Fruit fly (Drosophila melanogaster) whole organism, prepupa: ENCODE data around the gene CG4238.

Experiments used
- Blimp-1 ChIP-seq: fragments of 200-800 bp; sonication (Bioruptor generic); optimal IDR thresholded peaks from 3 replicates; lab custom pipeline; 2017; ENCODE audit warnings: missing biosample characterization, missing genetic modification characterization, mild to moderate bottlenecking, moderate library complexity, missing genetic modification reagents
- CG10631 ChIP-seq: fragments of 200-800 bp; sonication (Bioruptor generic); optimal IDR thresholded peaks from 2 replicates; lab custom pipeline; 2016; ENCODE audit warnings: missing biosample characterization, missing genetic modification characterization
- CG11762 ChIP-seq: fragments of 200-800 bp; sonication (Bioruptor generic); optimal IDR thresholded peaks from 3 replicates; lab custom pipeline; 2016; ENCODE audit warnings: missing biosample characterization, missing genetic modification characterization; ENCODE audit not compliant: insufficient read depth
- CG11902 ChIP-seq: fragments of 200-800 bp; sonication (Bioruptor generic); optimal IDR thresholded peaks from 3 replicates; lab custom pipeline; 2016; ENCODE audit warnings: missing biosample characterization, missing genetic modification characterization
- CG1621 ChIP-seq: fragments of 200-800 bp; sonication (Bioruptor generic); optimal IDR thresholded peaks from 3 replicates; lab custom pipeline; 2018; ENCODE audit warnings: missing biosample characterization, mild to moderate bottlenecking, missing genetic modification characterization
- CG16779 ChIP-seq: fragments of 200-800 bp; sonication (Bioruptor generic); optimal IDR thresholded peaks from 3 replicates; lab custom pipeline; 2017; ENCODE audit warnings: missing biosample characterization, mild to moderate bottlenecking, missing genetic modification characterization
- CG32006 ChIP-seq: fragments of 200-800 bp; sonication (Bioruptor generic); optimal IDR thresholded peaks from 3 replicates; lab custom pipeline; 2017; ENCODE audit warnings: missing biosample characterization, mild to moderate bottlenecking, missing genetic modification characterization
- CG6163 ChIP-seq: fragments of 200-800 bp; sonication (Bioruptor generic); IDR thresholded peaks from 3 replicates; pipeline ENCODE4 v1.3.6; 2022; ENCODE audit warnings: missing biosample characterization, missing genetic modification characterization
- CG6792 ChIP-seq: fragments of 200-800 bp; sonication (Bioruptor generic); optimal IDR thresholded peaks from 3 replicates; lab custom pipeline; 2016; ENCODE audit warnings: missing biosample characterization, missing genetic modification characterization
- CG6808 ChIP-seq: fragments of 200-800 bp; sonication (Bioruptor generic); optimal IDR thresholded peaks from 3 replicates; lab custom pipeline; 2017; ENCODE audit warnings: missing biosample characterization, missing genetic modification characterization, mild to moderate bottlenecking, moderate library complexity, missing genetic modification reagents
- CG6854 ChIP-seq: fragments of 200-800 bp; sonication (Bioruptor generic); optimal IDR thresholded peaks from 2 replicates; lab custom pipeline; 2017; ENCODE audit warnings: missing biosample characterization, mild to moderate bottlenecking, missing genetic modification characterization
- CG8632 ChIP-seq: fragments of 200-800 bp; sonication (Bioruptor generic); optimal IDR thresholded peaks from 3 replicates; lab custom pipeline; 2016; ENCODE audit warnings: missing biosample characterization, missing genetic modification characterization
- Eip75B ChIP-seq: fragments of 200-800 bp; sonication (Bioruptor generic); optimal IDR thresholded peaks from 3 replicates; lab custom pipeline; 2016; ENCODE audit warnings: missing biosample characterization, missing genetic modification characterization
- Eip78C ChIP-seq: fragments of 200-800 bp; sonication (Bioruptor generic); peaks from one replicate; lab custom pipeline; 2016; ENCODE audit warnings: missing biosample characterization, missing genetic modification characterization
- Eip93F ChIP-seq: fragments of 200-800 bp; sonication (Bioruptor generic); optimal IDR thresholded peaks from 2 replicates; lab custom pipeline; 2016; ENCODE audit warnings: missing biosample characterization, mild to moderate bottlenecking, missing genetic modification characterization
- Ets21C ChIP-seq: fragments of 200-800 bp; sonication (Bioruptor generic); optimal IDR thresholded peaks from 3 replicates; lab custom pipeline; 2016; ENCODE audit warnings: missing biosample characterization, missing genetic modification characterization
- Ets96B ChIP-seq: fragments of 200-800 bp; optimal IDR thresholded peaks from 2 replicates; lab custom pipeline; 2019; ENCODE audit warnings: missing biosample characterization, mild to moderate bottlenecking, missing genetic modification characterization, moderate library complexity
- Lpt ChIP-seq: fragments of 200-800 bp; sonication (Bioruptor generic); optimal IDR thresholded peaks from 3 replicates; lab custom pipeline; 2016; ENCODE audit warnings: missing biosample characterization, missing genetic modification characterization
- Smox ChIP-seq: fragments of 200-800 bp; sonication (Bioruptor generic); optimal IDR thresholded peaks from 3 replicates; lab custom pipeline; 2016; ENCODE audit warnings: missing biosample characterization, missing genetic modification characterization
- achi ChIP-seq: fragments of 200-800 bp; sonication (Bioruptor generic); optimal IDR thresholded peaks from 3 replicates; lab custom pipeline; 2016; ENCODE audit warnings: missing biosample characterization, missing genetic modification characterization
- acj6 ChIP-seq: fragments of 200-800 bp; sonication (Bioruptor generic); optimal IDR thresholded peaks from 3 replicates; lab custom pipeline; 2016; ENCODE audit warnings: missing biosample characterization, missing genetic modification characterization
- dac ChIP-seq: fragments of 200-800 bp; sonication (Bioruptor generic); optimal IDR thresholded peaks from 2 replicates; lab custom pipeline; 2017; ENCODE audit warnings: missing biosample characterization, mild to moderate bottlenecking, missing genetic modification characterization
- dsx ChIP-seq: fragments of 200-800 bp; optimal IDR thresholded peaks from 3 replicates; lab custom pipeline; 2019; ENCODE audit warnings: missing biosample characterization, mild to moderate bottlenecking, missing genetic modification characterization, moderate library complexity; ENCODE audit not compliant: poor library complexity, severe bottlenecking
- fd59A ChIP-seq: fragments of 200-800 bp; sonication (Bioruptor generic); optimal IDR thresholded peaks from 2 replicates; lab custom pipeline; 2017; ENCODE audit warnings: missing biosample characterization, mild to moderate bottlenecking, missing genetic modification characterization, missing genetic modification reagents
- fkh ChIP-seq: fragments of 200-800 bp; sonication (Bioruptor generic); optimal IDR thresholded peaks from 3 replicates; lab custom pipeline; 2017; ENCODE audit warnings: missing biosample characterization, mild to moderate bottlenecking, missing genetic modification characterization, moderate library complexity
- net ChIP-seq: fragments of 200-800 bp; sonication (Bioruptor generic); optimal IDR thresholded peaks from 3 replicates; lab custom pipeline; 2016; ENCODE audit warnings: missing biosample characterization, missing genetic modification characterization
- pdm3 ChIP-seq: fragments of 200-800 bp; sonication (Bioruptor generic); optimal IDR thresholded peaks from 3 replicates; lab custom pipeline; 2016; ENCODE audit warnings: missing biosample characterization, missing genetic modification characterization
- ss ChIP-seq, 2 experiments: fragments of 200-800 bp; sonication (Bioruptor generic); optimal IDR thresholded peaks; 2 replicates in 1 of 2; 3 replicates in 1 of 2; lab custom pipeline; 2017 to 2018; ENCODE audit warnings: mild to moderate bottlenecking in 2 of 2, missing biosample characterization in 2 of 2, missing genetic modification characterization in 2 of 2, moderate library complexity in 1 of 2
- svp ChIP-seq: fragments of 200-800 bp; sonication (Bioruptor generic); peaks from one replicate; lab custom pipeline; 2016; ENCODE audit warnings: missing biosample characterization, missing genetic modification characterization
- topi ChIP-seq: fragments of 200-800 bp; sonication (Bioruptor generic); optimal IDR thresholded peaks from 3 replicates; lab custom pipeline; 2016; ENCODE audit warnings: missing biosample characterization, missing genetic modification characterization
- vri ChIP-seq: fragments of 200-800 bp; sonication (Bioruptor generic); optimal IDR thresholded peaks from 3 replicates; lab custom pipeline; 2016; ENCODE audit warnings: missing biosample characterization, mild to moderate bottlenecking, missing genetic modification characterization

Gene CG4238

dm6 chr2L:2015204-2015603, 5.5 kb downstream of the CG4238 start:
- TF ChIP-seq Ets96B (tag; lab: Kevin White, UChicago) (no peak), CG6792 (GFP tag; lab: Kevin White, UChicago) (no peak), CG8632 (no peak), Eip78C (GFP tag; lab: Kevin White, UChicago) (peak; percentile 51), Ets21C (no peak), CG6854 (GFP tag; lab: Kevin White, UChicago) (no peak), fkh (peak; percentile 14), CG6163 (GFP tag; lab: Robert Waterston, UW) (no peak)

- TF ChIP-seq svp (peak; percentile 51), Eip78C (GFP tag; lab: Kevin White, UChicago) (peak; percentile 60), CG10631 (GFP tag; lab: Kevin White, UChicago) (no peak), CG6808 (GFP tag; lab: Kevin White, UChicago) (no peak), ss (GFP tag; optimal IDR thresholded peaks at IDR 0.05; lab: Kevin White, UChicago) (no peak)
- TF ChIP-seq, all 60 proteins: peak for 2
Measured at dm6 chr2L:2022823-2023222, 13.2 kb downstream of the CG4238 start.

dm6 chr2L:2031522-2031921, 21.9 kb downstream of the CG4238 start:
- TF ChIP-seq topi (GFP tag; lab: Kevin White, UChicago) (no peak), svp (peak; percentile 34)
- TF ChIP-seq, all 60 proteins: peak for 1

dm6 chr2L:2032076-2032475, 22.4 kb downstream of the CG4238 start:
- TF ChIP-seq acj6 (GFP tag; lab: Kevin White, UChicago) = no peak
- TF ChIP-seq dsx (GFP tag; lab: Kevin White, UChicago) = no peak
- no peak for TF ChIP-seq CG6163 (GFP tag; lab: Robert Waterston, UW)
- TF ChIP-seq CG11902 (GFP tag; lab: Kevin White, UChicago) = peak; percentile 8
- peak; percentile 0 for TF ChIP-seq pdm3 (GFP tag; lab: Kevin White, UChicago)
- peak; percentile 70 for TF ChIP-seq Eip78C (GFP tag; lab: Kevin White, UChicago)
- TF ChIP-seq Eip75B = no peak
- TF ChIP-seq achi = peak; percentile 8
- no peak for TF ChIP-seq CG6854 (GFP tag; lab: Kevin White, UChicago)
- peak; percentile 13 for TF ChIP-seq topi (GFP tag; lab: Kevin White, UChicago)
- TF ChIP-seq Ets96B (tag; lab: Kevin White, UChicago) = no peak
- TF ChIP-seq fd59A (GFP tag; lab: Kevin White, UChicago) = no peak

- TF ChIP-seq fkh = peak; percentile 25
- TF ChIP-seq Eip75B = no peak
Measured at dm6 chr2L:2035941-2036340, 26.3 kb downstream of the CG4238 start, which contains the start of gene CG42296. CG42296 (minus strand) TSS chr2L:2036041.

dm6 chr2L:2037165-2037550, 27.5 kb downstream of the CG4238 start, which contains the start of gene lectin-22C:
lectin-22C (minus strand) TSS chr2L:2037265.
- no peak for TF ChIP-seq achi
- no peak for TF ChIP-seq svp
- no peak for TF ChIP-seq Eip93F (GFP tag; lab: Kevin White, UChicago)
- no peak for TF ChIP-seq vri (GFP tag; lab: Kevin White, UChicago)
- TF ChIP-seq Lpt (GFP tag; lab: Kevin White, UChicago) = no peak
- no peak for TF ChIP-seq net (GFP tag; lab: Kevin White, UChicago)
- no peak for TF ChIP-seq CG32006 (GFP tag; lab: Kevin White, UChicago)
- no peak for TF ChIP-seq CG6808 (GFP tag; lab: Kevin White, UChicago)
- no peak for TF ChIP-seq CG16779 (tag; lab: Kevin White, UChicago)
- no peak for TF ChIP-seq Blimp-1 (GFP tag; lab: Kevin White, UChicago)
- TF ChIP-seq CG1621 (tag; lab: Kevin White, UChicago) = no peak
- TF ChIP-seq dac (GFP tag; lab: Kevin White, UChicago) = no peak
- no peak for TF ChIP-seq Smox (GFP tag; lab: Kevin White, UChicago)
- TF ChIP-seq fkh = no peak
- TF ChIP-seq CG11762 (GFP tag; lab: Kevin White, UChicago) = no peak
- no peak for TF ChIP-seq Ets96B (tag; lab: Kevin White, UChicago)
- TF ChIP-seq, all 60 proteins: peak for 0
